Worm (Caenorhabditis elegans) whole organism, L2 larva: ENCODE results near the gene ltah-1.2.

Experiments
- blmp-1 ChIP-seq: sonication (generic microtip); optimal IDR thresholded peaks from 2 replicates; lab custom pipeline; 2017; ENCODE audit warnings: missing genetic modification characterization, mild to moderate bottlenecking, missing compliant biosample characterization, antibody characterized with exemption, moderate library complexity; ENCODE audit not compliant: insufficient read depth
- fos-1 ChIP-seq: fragments of 150-350 bp; optimal IDR thresholded peaks from 2 replicates; lab custom pipeline; 2014; ENCODE audit warnings: missing biosample characterization, missing genetic modification characterization
- skn-1 ChIP-seq: sonication (generic microtip); optimal IDR thresholded peaks from 2 replicates; lab custom pipeline; 2017; ENCODE audit warnings: missing biosample characterization, missing genetic modification characterization
- unc-39 ChIP-seq: fragments of 150-350 bp; optimal IDR thresholded peaks from 2 replicates; lab custom pipeline; 2014; ENCODE audit warnings: missing biosample characterization, missing genetic modification characterization
- ztf-4 ChIP-seq: fragments of 150-350 bp; optimal IDR thresholded peaks from 2 replicates; lab custom pipeline; 2014; ENCODE audit warnings: missing biosample characterization, missing genetic modification characterization

ce11 chrIV:3652784-3653383 lies 40.0 kb upstream of the ltah-1.2 start:
- no peak for TF ChIP-seq fos-1 (tag; lab: Kevin White, UChicago)
- no peak for TF ChIP-seq ztf-4 (tag; lab: Kevin White, UChicago)
- TF ChIP-seq blmp-1 (tag; lab: Kevin White, UChicago) = no peak
- no peak for TF ChIP-seq unc-39 (tag; lab: Kevin White, UChicago)
- no peak for TF ChIP-seq skn-1 (tag; lab: Kevin White, UChicago)
